Worm (Caenorhabditis elegans): Measurements from ENCODE around the gene ulp-3.

- TF ChIP-seq klf-2 (GFP tag; conservative IDR thresholded peaks at IDR 0.05) (no peak), ztf-29 (GFP tag; IDR thresholded peaks at IDR 0.05) (no peak), flt-1 (GFP tag; IDR thresholded peaks at IDR 0.05) (no peak), med-1 (GFP tag; optimal IDR thresholded peaks at IDR 0.05; ENCODE audit: insufficient read depth) (no peak), ztf-23 (GFP tag; IDR thresholded peaks at IDR 0.05) (no peak), ref-1 (GFP tag; conservative IDR thresholded peaks at IDR 0.05) (no peak), tab-1 (GFP tag; IDR thresholded peaks at IDR 0.05) (no peak), cog-1 (tag; optimal IDR thresholded peaks at IDR 0.05) (no peak), T22C8.4 (GFP tag; IDR thresholded peaks at IDR 0.05) (no peak)
Observed at ce11 chrIV:2002290-2002689, 38.9 kb downstream of the ulp-3 start.
